Worm (Caenorhabditis elegans): ENCODE results near the gene fbxb-95.

ce11 chrII:1884635-1885034 lies 30.4 kb downstream of the fbxb-95 start, which contains the start of gene math-6:
- no peak for TF ChIP-seq K12H6.12 (tag; optimal IDR thresholded peaks at IDR 0.05)
- TF ChIP-seq madf-8 (GFP tag; conservative IDR thresholded peaks at IDR 0.05): no peak
- no peak for TF ChIP-seq him-1 (tag; optimal IDR thresholded peaks at IDR 0.05)
- no peak for TF ChIP-seq snpc-4 (GFP tag; optimal IDR thresholded peaks at IDR 0.05)
- TF ChIP-seq snpc-4 (tag; optimal IDR thresholded peaks at IDR 0.05): no peak
- no peak for TF ChIP-seq repo-1 (tag; optimal IDR thresholded peaks at IDR 0.05)
- no peak for TF ChIP-seq efl-1 (GFP tag; optimal IDR thresholded peaks at IDR 0.05)
- TF ChIP-seq snpc-3.4 (tag; optimal IDR thresholded peaks at IDR 0.05): no peak
- no peak for TF ChIP-seq tbp1 (GFP tag; optimal IDR thresholded peaks at IDR 0.05)
- no peak for TF ChIP-seq ztf-22 (GFP tag; optimal IDR thresholded peaks at IDR 0.05)
- TF ChIP-seq pha-4 (tag; optimal IDR thresholded peaks at IDR 0.05): no peak
- TF ChIP-seq Y67H2A.10 (GFP tag; conservative IDR thresholded peaks at IDR 0.05): no peak
- TF ChIP-seq madf-10 (tag; optimal IDR thresholded peaks at IDR 0.05): no peak
